Worm (Caenorhabditis elegans) whole organism, mixed stage, embryonic: ENCODE results near the gene nlp-26.

Source experiments
- ces-1 ChIP-seq: fragments of 150-350 bp; optimal IDR thresholded peaks from 2 replicates; lab custom pipeline; 2014; ENCODE audit warnings: missing biosample characterization, missing genetic modification reagents, missing genetic modification characterization
- drap-1 ChIP-seq: fragments of 200-800 bp; sonication (Bioruptor generic); optimal IDR thresholded peaks from 3 replicates; lab custom pipeline; 2018; ENCODE audit warnings: mild to moderate bottlenecking, missing genetic modification characterization, missing compliant biosample characterization
- elt-3 ChIP-seq: fragments of 150-350 bp; optimal IDR thresholded peaks from 2 replicates; lab custom pipeline; 2014; ENCODE audit warnings: missing biosample characterization, missing genetic modification characterization
- flh-1 ChIP-seq: fragments of 200-800 bp; sonication (Bioruptor generic); optimal IDR thresholded peaks from 2 replicates; lab custom pipeline; 2018; ENCODE audit warnings: mild to moderate bottlenecking, missing genetic modification characterization, moderate library complexity, missing compliant biosample characterization
- lsy-2 ChIP-seq: fragments of 150-350 bp; optimal IDR thresholded peaks from 2 replicates; lab custom pipeline; 2014; ENCODE audit warnings: missing biosample characterization, missing genetic modification characterization
- mab-5 ChIP-seq: fragments of 150-350 bp; optimal IDR thresholded peaks from 2 replicates; lab custom pipeline; 2014; ENCODE audit warnings: missing biosample characterization, missing genetic modification characterization
- nhr-12 ChIP-seq: fragments of 150-350 bp; optimal IDR thresholded peaks from 2 replicates; lab custom pipeline; 2014; ENCODE audit warnings: missing biosample characterization, missing genetic modification characterization
- nhr-28 ChIP-seq: fragments of 150-350 bp; optimal IDR thresholded peaks from 2 replicates; lab custom pipeline; 2014; ENCODE audit warnings: missing biosample characterization, missing genetic modification characterization
- snpc-4 ChIP-seq: fragments of 150-350 bp; optimal IDR thresholded peaks from 2 replicates; lab custom pipeline; 2014; ENCODE audit warnings: missing biosample characterization, missing genetic modification characterization
- unc-62 ChIP-seq: fragments of 150-350 bp; optimal IDR thresholded peaks from 2 replicates; lab custom pipeline; 2014; ENCODE audit warnings: missing biosample characterization, missing genetic modification reagents, missing genetic modification characterization

- no peak for TF ChIP-seq mab-5 (tag; lab: Kevin White, UChicago)
- TF ChIP-seq unc-62, result no peak
- TF ChIP-seq nhr-28 (tag; lab: Kevin White, UChicago), result no peak
- no peak for TF ChIP-seq elt-3 (tag; lab: Kevin White, UChicago)
- no peak for TF ChIP-seq ces-1
- TF ChIP-seq drap-1 (GFP tag; lab: Kevin White, UChicago), result no peak
- TF ChIP-seq lsy-2 (tag; lab: Kevin White, UChicago), result no peak
- no peak for TF ChIP-seq flh-1 (GFP tag; lab: Kevin White, UChicago)
- TF ChIP-seq nhr-12 (tag; lab: Kevin White, UChicago), result no peak
- no peak for TF ChIP-seq snpc-4 (tag; lab: Kevin White, UChicago)
Measured at ce11 chrV:19579509-19579908, 33.8 kb upstream of the nlp-26 start.
